Worm (Caenorhabditis elegans) whole organism, L1 larva: ENCODE data around the gene B0353.1.

Experiments used
- C34B4.2 ChIP-seq: sonication (generic microtip); optimal IDR thresholded peaks from 2 replicates; lab custom pipeline; 2017; ENCODE audit warnings: mild to moderate bottlenecking, missing genetic modification characterization, missing compliant biosample characterization
- ces-1 ChIP-seq: fragments of 150-350 bp; optimal IDR thresholded peaks from 2 replicates; lab custom pipeline; 2014; ENCODE audit warnings: missing biosample characterization, missing genetic modification reagents, missing genetic modification characterization
- egl-27 ChIP-seq, 2 experiments: fragments of 150-350 bp in 1 of 2; sonication (generic microtip); optimal IDR thresholded peaks; 3 replicates each; lab custom pipeline; 2017 to 2018; ENCODE audit warnings: missing biosample characterization in 2 of 2, missing genetic modification characterization in 2 of 2, missing genetic modification reagents in 2 of 2
- lin-15B ChIP-seq: fragments of 150-350 bp; sonication (generic microtip); optimal IDR thresholded peaks from 3 replicates; lab custom pipeline; 2014; ENCODE audit warnings: missing biosample characterization, missing genetic modification characterization
- lin-35 ChIP-seq, 2 experiments: fragments of 150-350 bp; optimal IDR thresholded peaks; 2 replicates each; lab custom pipeline; 2014; ENCODE audit warnings: missing biosample characterization in 2 of 2, missing genetic modification characterization in 2 of 2, missing genetic modification reagents in 2 of 2
- nhr-20 ChIP-seq: sonication (generic microtip); optimal IDR thresholded peaks from 2 replicates; lab custom pipeline; 2016; ENCODE audit warnings: mild to moderate bottlenecking, missing genetic modification characterization, missing compliant biosample characterization
- skn-1 ChIP-seq: fragments of 150-350 bp; optimal IDR thresholded peaks from 2 replicates; lab custom pipeline; 2014; ENCODE audit warnings: missing biosample characterization, missing genetic modification characterization
- ztf-4 ChIP-seq: fragments of 150-350 bp; optimal IDR thresholded peaks from 2 replicates; lab custom pipeline; 2014; ENCODE audit warnings: missing biosample characterization, missing genetic modification characterization

DNA sequence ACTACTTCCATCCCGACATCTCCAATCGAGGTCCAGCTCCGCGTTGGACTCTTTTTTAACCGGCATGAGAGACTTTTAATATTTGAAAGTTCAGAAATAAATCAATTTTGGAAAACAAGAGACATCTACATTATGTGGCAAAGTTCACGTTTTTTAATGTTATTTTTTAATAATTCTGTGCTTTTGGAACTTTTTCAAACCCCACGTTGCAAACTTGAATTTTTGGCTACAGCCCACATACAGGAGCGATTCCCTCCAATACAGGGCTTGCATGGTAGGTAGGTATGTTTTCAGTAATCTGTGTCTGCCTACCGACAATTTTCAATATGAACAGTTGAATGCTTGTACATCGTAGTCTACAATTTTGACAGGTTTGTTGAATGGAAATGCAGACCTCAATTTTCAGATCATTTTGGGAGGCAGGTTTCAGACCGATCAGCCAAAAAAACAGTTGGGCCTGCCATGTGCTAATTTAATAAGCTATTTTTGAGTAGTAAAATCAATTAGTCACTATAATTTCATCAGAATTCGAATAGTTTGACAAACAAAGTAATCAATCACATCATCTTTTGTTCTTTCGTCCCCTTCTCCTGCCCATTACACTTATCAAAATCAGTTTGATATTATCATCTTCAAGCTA, 49.8 kb downstream of the B0353.1 start, which contains the start of the genes Y55B1AR.4 and ttr-7:
- no peak for TF ChIP-seq nhr-20 (tag; lab: Kevin White, UChicago)
- no peak for TF ChIP-seq C34B4.2 (tag; lab: Kevin White, UChicago)
- no peak for TF ChIP-seq ztf-4 (tag; lab: Kevin White, UChicago)
- TF ChIP-seq egl-27 (tag; optimal IDR thresholded peaks at IDR 0.05; lab: Kevin White, UChicago): no peak
- TF ChIP-seq skn-1 (tag; lab: Kevin White, UChicago): no peak
- TF ChIP-seq ces-1: no peak
- no peak for TF ChIP-seq lin-35 (GFP tag; optimal IDR thresholded peaks at IDR 0.05; lab: Kevin White, UChicago)
- no peak for TF ChIP-seq lin-15B (tag; lab: Kevin White, UChicago)
